Fruit fly (Drosophila melanogaster): Measurements from ENCODE around the gene CG7376.

Gene CG7376

dm6 chr3L:6192822-6193555 lies 18.9 kb downstream of the CG7376 start, which contains the start of the genes Sf3b6 and Tnpo (continued):
- peak; percentile 18; the same call in 1 of the 2 replicates for TF ChIP-seq nerfin-2 (GFP tag; IDR thresholded peaks at IDR 0.05; ENCODE audit: partially characterized antibody)
- peak; percentile 86 for TF ChIP-seq ind (GFP tag; optimal IDR thresholded peaks at IDR 0.05)
- TF ChIP-seq CG18262 (tag; optimal IDR thresholded peaks at IDR 0.05) = peak; percentile 87
- TF ChIP-seq CG18599 (GFP tag; optimal IDR thresholded peaks at IDR 0.05) = no peak
- peak; percentile 91 for TF ChIP-seq CG3995 (GFP tag; optimal IDR thresholded peaks at IDR 0.05)
- peak; percentile 86 for TF ChIP-seq CG10209 (GFP tag; optimal IDR thresholded peaks at IDR 0.05)
- no peak; the same call in 2 of the 3 replicates for TF ChIP-seq zen2 (GFP tag; IDR thresholded peaks at IDR 0.05; ENCODE audit: partially characterized antibody)
- TF ChIP-seq eve (GFP tag; optimal IDR thresholded peaks at IDR 0.05) = no peak
- no peak for TF ChIP-seq CG4707 (GFP tag; optimal IDR thresholded peaks at IDR 0.05)
- peak; percentile 55 for TF ChIP-seq Deaf1 (tag; optimal IDR thresholded peaks at IDR 0.05)
- peak in 1 of 2 experiments; percentile 28 for TF ChIP-seq Trl (optimal IDR thresholded peaks at IDR 0.05)
- TF ChIP-seq Trl (GFP tag; optimal IDR thresholded peaks at IDR 0.05) = peak; percentile 61
- peak; percentile 56 for TF ChIP-seq org-1 (GFP tag; optimal IDR thresholded peaks at IDR 0.05)
- TF ChIP-seq HHEX (GFP tag; optimal IDR thresholded peaks at IDR 0.05) = peak; percentile 70
- TF ChIP-seq CG11456 (GFP tag; IDR thresholded peaks at IDR 0.05) = peak; percentile 84
- TF ChIP-seq Bgb (GFP tag; IDR thresholded peaks at IDR 0.05; ENCODE audit: partially characterized antibody) = peak; percentile 56; the same call in 1 of the 2 replicates
- peak; percentile 87 for TF ChIP-seq lilli (GFP tag; optimal IDR thresholded peaks at IDR 0.05)
- peak; percentile 63 for TF ChIP-seq B-H2 (GFP tag; optimal IDR thresholded peaks at IDR 0.05)
- TF ChIP-seq CG17612 (GFP tag; IDR thresholded peaks at IDR 0.05) = no peak
- TF ChIP-seq CG32772 (GFP tag; IDR thresholded peaks at IDR 0.05) = peak; percentile 86

- TF ChIP-seq hth (optimal IDR thresholded peaks at IDR 0.05) (no peak), HHEX (GFP tag; optimal IDR thresholded peaks at IDR 0.05) (no peak), CG9727 (GFP tag; optimal IDR thresholded peaks at IDR 0.05) (no peak), CG11093 (GFP tag; IDR thresholded peaks at IDR 0.05) (no peak), amos (GFP tag; IDR thresholded peaks at IDR 0.05; ENCODE audit: partially characterized antibody) (no peak), Camta (GFP tag; optimal IDR thresholded peaks at IDR 0.05) (no peak), HmgD (GFP tag; optimal IDR thresholded peaks at IDR 0.05) (no peak), Dll (GFP tag; IDR thresholded peaks at IDR 0.05; ENCODE audit: partially characterized antibody) (no peak), lola (GFP tag; optimal IDR thresholded peaks at IDR 0.05) (no peak), chinmo (GFP tag; IDR thresholded peaks at IDR 0.05; ENCODE audit: partially characterized antibody) (no peak), unc-4 (GFP tag; IDR thresholded peaks at IDR 0.05; ENCODE audit: partially characterized antibody) (no peak), crc (GFP tag; optimal IDR thresholded peaks at IDR 0.05) (no peak), CG5245 (GFP tag; optimal IDR thresholded peaks at IDR 0.05) (no peak), ap (GFP tag; IDR thresholded peaks at IDR 0.05) (no peak), YL-1 (GFP tag; optimal IDR thresholded peaks at IDR 0.05) (peak; percentile 24), vnd (GFP tag; IDR thresholded peaks at IDR 0.05; ENCODE audit: partially characterized antibody) (no peak), CrebB (tag; optimal IDR thresholded peaks at IDR 0.05) (no peak), p53 (GFP tag; optimal IDR thresholded peaks at IDR 0.05) (no peak), CG4617 (GFP tag; optimal IDR thresholded peaks at IDR 0.05; ENCODE audit: borderline replicate concordance) (peak; percentile 68), sd (tag; optimal IDR thresholded peaks at IDR 0.05) (no peak), esg (GFP tag; conservative IDR thresholded peaks at IDR 0.05) (no peak), Scr (GFP tag; IDR thresholded peaks at IDR 0.05; ENCODE audit: partially characterized antibody) (0 out of 2 replicates have a peak, but pooled peaks have one; percentile 44), CG11456 (GFP tag; IDR thresholded peaks at IDR 0.05) (no peak), CG6854 (GFP tag; optimal IDR thresholded peaks at IDR 0.05) (no peak), sens-2 (GFP tag; IDR thresholded peaks at IDR 0.05) (no peak), CG7987 (GFP tag; optimal IDR thresholded peaks at IDR 0.05) (no peak), CG6683 (GFP tag; optimal IDR thresholded peaks at IDR 0.05) (no peak), Sry-β (GFP tag; optimal IDR thresholded peaks at IDR 0.05) (no peak), E2f1 (GFP tag; IDR thresholded peaks at IDR 0.05) (no peak), CG18619 (GFP tag; optimal IDR thresholded peaks at IDR 0.05) (no peak)
Measured at dm6 chr3L:6193556-6194114, 19.6 kb downstream of the CG7376 start.
